Worm (Caenorhabditis elegans) whole organism, L2 larva: Measurements from ENCODE around the gene srh-298.

Source experiments
- C34F6.9 ChIP-seq: fragments of 150-350 bp; optimal IDR thresholded peaks from 2 replicates; lab custom pipeline; 2014; ENCODE audit warnings: missing biosample characterization, missing genetic modification characterization
- F13H6.1 ChIP-seq: sonication (generic microtip); optimal IDR thresholded peaks from 2 replicates; lab custom pipeline; 2016; ENCODE audit warnings: missing genetic modification characterization, missing compliant biosample characterization
- R02D3.7 ChIP-seq: fragments of 150-350 bp; optimal IDR thresholded peaks from 2 replicates; lab custom pipeline; 2014; ENCODE audit warnings: missing biosample characterization, missing genetic modification characterization
- Y55F3AM.14 ChIP-seq: fragments of 200-800 bp; sonication (Bioruptor generic); optimal IDR thresholded peaks from 2 replicates; lab custom pipeline; 2018; ENCODE audit warnings: mild to moderate bottlenecking, missing genetic modification characterization, missing compliant biosample characterization
- ZK546.5 ChIP-seq: sonication (generic microtip); optimal IDR thresholded peaks from 2 replicates; lab custom pipeline; 2017; ENCODE audit warnings: missing biosample characterization, missing genetic modification characterization
- alr-1 ChIP-seq: fragments of 150-350 bp; optimal IDR thresholded peaks from 2 replicates; lab custom pipeline; 2014; ENCODE audit warnings: missing biosample characterization, missing genetic modification characterization
- ama-1 ChIP-seq: fragments of 150-350 bp; optimal IDR thresholded peaks from 2 replicates; lab custom pipeline; 2018; ENCODE audit warnings: inconsistent platforms
- blmp-1 ChIP-seq: sonication (generic microtip); optimal IDR thresholded peaks from 2 replicates; lab custom pipeline; 2017; ENCODE audit warnings: missing genetic modification characterization, mild to moderate bottlenecking, missing compliant biosample characterization, antibody characterized with exemption, moderate library complexity; ENCODE audit not compliant: insufficient read depth
- ceh-16 ChIP-seq: fragments of 150-350 bp; optimal IDR thresholded peaks from 2 replicates; lab custom pipeline; 2014; ENCODE audit warnings: missing biosample characterization, missing genetic modification characterization
- ceh-82 ChIP-seq: fragments of 150-350 bp; optimal IDR thresholded peaks from 2 replicates; lab custom pipeline; 2014; ENCODE audit warnings: missing biosample characterization, missing genetic modification characterization
- crh-2 ChIP-seq: sonication (generic microtip); optimal IDR thresholded peaks from 2 replicates; lab custom pipeline; 2017; ENCODE audit warnings: missing biosample characterization, missing genetic modification characterization
- elt-1 ChIP-seq: fragments of 150-350 bp; optimal IDR thresholded peaks from 2 replicates; lab custom pipeline; 2014; ENCODE audit warnings: missing biosample characterization, missing genetic modification characterization
- elt-3 ChIP-seq: sonication (generic microtip); optimal IDR thresholded peaks from 2 replicates; lab custom pipeline; 2017; ENCODE audit warnings: missing biosample characterization, missing genetic modification characterization
- fos-1 ChIP-seq: fragments of 150-350 bp; optimal IDR thresholded peaks from 2 replicates; lab custom pipeline; 2014; ENCODE audit warnings: missing biosample characterization, missing genetic modification characterization
- gmeb-1 ChIP-seq: fragments of 150-350 bp; optimal IDR thresholded peaks from 2 replicates; lab custom pipeline; 2014; ENCODE audit warnings: missing biosample characterization, missing genetic modification characterization
- lin-11 ChIP-seq: fragments of 150-350 bp; sonication (generic microtip); optimal IDR thresholded peaks from 2 replicates; lab custom pipeline; 2014; ENCODE audit warnings: missing biosample characterization, missing genetic modification characterization, inconsistent platforms, mixed read lengths
- lin-13 ChIP-seq: fragments of 150-350 bp; optimal IDR thresholded peaks from 2 replicates; lab custom pipeline; 2014; ENCODE audit warnings: missing biosample characterization, missing genetic modification reagents, missing genetic modification characterization
- mab-5 ChIP-seq: fragments of 150-350 bp; optimal IDR thresholded peaks from 2 replicates; lab custom pipeline; 2014; ENCODE audit warnings: missing biosample characterization, missing genetic modification characterization
- mbf-1 ChIP-seq: sonication (generic microtip); optimal IDR thresholded peaks from 2 replicates; lab custom pipeline; 2017; ENCODE audit warnings: missing biosample characterization, missing genetic modification characterization
- mdl-1 ChIP-seq, 2 experiments: fragments of 150-350 bp in 1 of 2; sonication (generic microtip) in 1 of 2; optimal IDR thresholded peaks; 2 replicates each; lab custom pipeline; 2017; ENCODE audit warnings: missing biosample characterization in 2 of 2, missing genetic modification characterization in 2 of 2
- nhr-10 ChIP-seq: sonication (generic microtip); optimal IDR thresholded peaks from 2 replicates; lab custom pipeline; 2017; ENCODE audit warnings: missing biosample characterization, missing genetic modification characterization
- nhr-11 ChIP-seq: fragments of 150-350 bp; optimal IDR thresholded peaks from 2 replicates; lab custom pipeline; 2014; ENCODE audit warnings: missing biosample characterization, missing genetic modification characterization
- nhr-12 ChIP-seq: fragments of 150-350 bp; optimal IDR thresholded peaks from 2 replicates; lab custom pipeline; 2014; ENCODE audit warnings: missing biosample characterization, missing genetic modification characterization
- nhr-129 ChIP-seq: fragments of 150-350 bp; optimal IDR thresholded peaks from 2 replicates; lab custom pipeline; 2014; ENCODE audit warnings: missing biosample characterization, missing genetic modification characterization
- nhr-23 ChIP-seq: fragments of 150-350 bp; optimal IDR thresholded peaks from 2 replicates; lab custom pipeline; 2014; ENCODE audit warnings: missing biosample characterization, missing genetic modification reagents, missing genetic modification characterization
- nhr-25 ChIP-seq: fragments of 150-350 bp; sonication (generic microtip); optimal IDR thresholded peaks from 3 replicates; lab custom pipeline; 2014; ENCODE audit warnings: missing biosample characterization, missing genetic modification characterization
- nhr-6 ChIP-seq: fragments of 150-350 bp; optimal IDR thresholded peaks from 2 replicates; lab custom pipeline; 2014; ENCODE audit warnings: missing biosample characterization, missing genetic modification characterization
- peb-1 ChIP-seq: fragments of 150-350 bp; optimal IDR thresholded peaks from 2 replicates; lab custom pipeline; 2014; ENCODE audit warnings: missing biosample characterization, missing genetic modification characterization
- skn-1 ChIP-seq: sonication (generic microtip); optimal IDR thresholded peaks from 2 replicates; lab custom pipeline; 2017; ENCODE audit warnings: missing biosample characterization, missing genetic modification characterization
- sma-3 ChIP-seq: sonication (generic microtip); optimal IDR thresholded peaks from 2 replicates; lab custom pipeline; 2016; ENCODE audit warnings: missing genetic modification reagents, missing genetic modification characterization, missing compliant biosample characterization
- sma-9 ChIP-seq, 2 experiments: fragments of 150-350 bp in 1 of 2; sonication (generic microtip) in 1 of 2; optimal IDR thresholded peaks; 2 replicates each; lab custom pipeline; 2014 to 2016; ENCODE audit warnings: missing genetic modification characterization in 2 of 2, mild to moderate bottlenecking in 1 of 2, missing biosample characterization in 1 of 2, missing compliant biosample characterization in 1 of 2, missing genetic modification reagents in 1 of 2, moderate library complexity in 1 of 2
- unc-39 ChIP-seq: fragments of 150-350 bp; optimal IDR thresholded peaks from 2 replicates; lab custom pipeline; 2014; ENCODE audit warnings: missing biosample characterization, missing genetic modification characterization
- unc-55 ChIP-seq: fragments of 150-350 bp; sonication (generic microtip); optimal IDR thresholded peaks from 3 replicates; lab custom pipeline; 2014; ENCODE audit warnings: missing biosample characterization, missing genetic modification reagents, missing genetic modification characterization
- unc-62 ChIP-seq: fragments of 150-350 bp; optimal IDR thresholded peaks from 2 replicates; lab custom pipeline; 2014; ENCODE audit warnings: missing biosample characterization, missing genetic modification reagents, missing genetic modification characterization
- zag-1 ChIP-seq: fragments of 150-350 bp; optimal IDR thresholded peaks from 2 replicates; lab custom pipeline; 2014; ENCODE audit warnings: missing biosample characterization, missing genetic modification characterization
- ztf-1 ChIP-seq: fragments of 200-800 bp; sonication (Bioruptor generic); conservative IDR thresholded peaks from 2 replicates; pipeline ENCODE4 v1.3.6; 2022; ENCODE audit warnings: missing genetic modification characterization, missing compliant biosample characterization
- ztf-11 ChIP-seq: sonication (generic microtip); optimal IDR thresholded peaks from 2 replicates; lab custom pipeline; 2017; ENCODE audit warnings: missing biosample characterization, missing genetic modification characterization
- ztf-4 ChIP-seq: fragments of 150-350 bp; optimal IDR thresholded peaks from 2 replicates; lab custom pipeline; 2014; ENCODE audit warnings: missing biosample characterization, missing genetic modification characterization

The srh-298 gene

DNA sequence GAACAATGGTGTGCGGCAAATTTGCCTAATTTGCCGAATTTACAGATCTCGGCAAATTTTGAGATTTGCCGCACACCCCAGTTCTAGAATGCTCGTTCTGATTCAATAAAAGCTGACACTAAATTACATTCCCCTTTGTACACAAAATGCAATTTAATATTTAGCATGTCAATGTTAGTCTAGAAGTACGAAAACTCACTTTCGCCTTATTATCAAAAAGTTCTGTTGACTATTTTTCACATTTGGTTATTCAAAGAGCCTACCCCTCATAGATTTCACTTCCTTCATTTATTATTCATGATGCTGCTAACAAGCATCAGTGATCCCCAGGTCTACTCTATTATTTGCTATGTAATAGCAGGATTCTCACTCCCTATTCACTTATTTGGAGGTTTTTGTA is at the start of gene srh-298:
TSS of gene srh-298 (plus strand) at position 301 of the 400 bp plus-strand sequence.
- TF ChIP-seq ztf-11 (tag; lab: Kevin White, UChicago) = no peak
- TF ChIP-seq ama-1 = no peak
- TF ChIP-seq unc-39 = no peak
- TF ChIP-seq zag-1 = no peak
- TF ChIP-seq gmeb-1 (tag; lab: Kevin White, UChicago) = no peak
- TF ChIP-seq nhr-12 (tag; lab: Kevin White, UChicago) = no peak
- no peak for TF ChIP-seq alr-1
- no peak for TF ChIP-seq elt-3 (tag; lab: Kevin White, UChicago)
- no peak for TF ChIP-seq mbf-1 (tag; lab: Kevin White, UChicago)
- no peak for TF ChIP-seq sma-9 (GFP tag; optimal IDR thresholded peaks at IDR 0.05; lab: Kevin White, UChicago)
- TF ChIP-seq sma-9 (tag; optimal IDR thresholded peaks at IDR 0.05; lab: Kevin White, UChicago) = no peak
- no peak for TF ChIP-seq lin-13 (GFP tag; lab: Kevin White, UChicago)
- no peak for TF ChIP-seq nhr-129 (tag; lab: Kevin White, UChicago)
- no peak for TF ChIP-seq unc-62
- TF ChIP-seq nhr-23 (tag; lab: Kevin White, UChicago) = no peak
- no peak for TF ChIP-seq nhr-6 (tag; lab: Kevin White, UChicago)
- no peak for TF ChIP-seq peb-1 (tag; lab: Kevin White, UChicago)
- no peak for TF ChIP-seq mab-5
- TF ChIP-seq sma-3 = no peak
- TF ChIP-seq ceh-82 (tag; lab: Kevin White, UChicago) = no peak
- TF ChIP-seq, all 48 proteins: peak for 0

DNA sequence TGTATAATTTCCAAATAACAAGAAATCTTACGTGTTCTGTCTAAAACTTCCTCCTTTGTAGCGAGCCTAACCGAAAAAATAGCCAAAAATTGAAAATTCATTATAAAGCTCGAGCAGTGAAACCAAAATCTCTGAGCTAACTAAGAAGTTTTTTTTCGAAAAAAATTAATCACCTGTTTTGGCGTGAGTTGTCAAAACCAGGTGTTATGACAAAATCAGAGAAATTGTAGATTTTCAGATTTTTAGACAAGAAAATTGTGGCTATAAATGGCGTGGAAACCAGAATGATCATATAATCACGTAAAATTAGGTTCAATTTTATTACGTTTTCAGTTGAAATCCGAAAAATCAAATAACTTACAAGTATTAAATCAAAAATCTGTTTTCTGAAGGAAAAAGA is 45.6 kb upstream of the srh-298 start, which contains the start of gene sre-21:
TSS of gene sre-21 (minus strand) at position 101 of the 400 bp plus-strand sequence.
- TF ChIP-seq C34F6.9 (no peak), alr-1 (no peak), mab-5 (no peak), nhr-12 (tag; lab: Kevin White, UChicago) (no peak), fos-1 (tag; lab: Kevin White, UChicago) (no peak), blmp-1 (tag; lab: Kevin White, UChicago) (no peak), gmeb-1 (tag; lab: Kevin White, UChicago) (no peak), ztf-11 (tag; lab: Kevin White, UChicago) (no peak), skn-1 (no peak), unc-39 (no peak), ZK546.5 (no peak), ztf-1 (GFP tag; lab: Robert Waterston, UW) (no peak)
- TF ChIP-seq, all 48 proteins: peak for 0

DNA sequence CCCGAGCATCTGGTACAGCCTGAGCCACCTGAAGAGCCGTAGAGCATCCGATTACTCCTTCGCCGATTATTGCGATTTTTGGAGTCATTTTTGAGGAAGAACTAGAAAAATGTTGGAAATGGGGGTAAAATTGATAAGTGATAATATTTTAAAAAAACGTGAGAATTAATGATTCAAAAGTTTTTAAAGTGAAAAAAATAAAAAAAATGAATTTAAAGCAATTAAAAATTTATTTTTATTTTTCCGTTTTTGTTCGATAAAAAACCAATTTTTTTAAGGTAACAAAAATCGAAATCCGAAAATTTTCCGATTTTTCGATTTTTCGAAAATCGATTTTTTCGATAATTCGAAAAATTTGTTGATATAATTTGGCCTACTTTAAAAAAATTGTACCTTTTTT is 41.5 kb upstream of the srh-298 start, which contains the start of gene ddo-1:
TSS of gene ddo-1 (minus strand) at position 101 of the 400 bp plus-strand sequence.
- TF ChIP-seq unc-55 (GFP tag; lab: Kevin White, UChicago) = no peak
- no peak for TF ChIP-seq nhr-12 (tag; lab: Kevin White, UChicago)
- TF ChIP-seq unc-62 = no peak
- TF ChIP-seq ceh-16 (tag; lab: Kevin White, UChicago) = no peak
- no peak for TF ChIP-seq lin-11
- no peak for TF ChIP-seq F13H6.1 (tag; lab: Kevin White, UChicago)
- TF ChIP-seq skn-1 = no peak
- TF ChIP-seq ztf-1 (GFP tag; lab: Robert Waterston, UW) = no peak
- TF ChIP-seq blmp-1 (tag; lab: Kevin White, UChicago) = no peak
- TF ChIP-seq, all 48 proteins: peak for 0

DNA sequence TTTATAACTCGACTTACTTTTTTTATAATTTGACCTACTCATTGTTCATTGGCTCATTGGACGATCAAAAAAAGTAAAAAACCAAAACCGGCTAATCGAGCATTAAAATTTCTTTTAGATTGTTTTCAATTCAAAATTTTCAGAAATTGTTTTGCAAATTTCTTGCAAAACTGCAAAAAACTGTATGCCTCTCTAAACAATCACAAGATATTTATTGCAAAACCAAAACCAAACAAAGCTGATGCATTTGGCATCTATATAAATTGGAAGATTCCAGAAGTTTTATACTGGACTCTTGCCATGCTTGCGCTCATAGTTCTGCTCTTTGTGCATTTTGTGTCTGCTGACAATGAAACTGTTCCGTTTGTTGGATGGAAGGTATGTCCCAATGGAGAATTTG is 41.0 kb upstream of the srh-298 start, which contains the start of gene C47A10.12:
TSS of gene C47A10.12 (plus strand) at position 301 of the 400 bp plus-strand sequence.
- TF ChIP-seq C34F6.9 (no peak), Y55F3AM.14 (GFP tag; lab: Kevin White, UChicago) (no peak), crh-2 (tag; lab: Kevin White, UChicago) (no peak), ceh-16 (tag; lab: Kevin White, UChicago) (no peak), ceh-82 (tag; lab: Kevin White, UChicago) (no peak), ztf-4 (tag; lab: Kevin White, UChicago) (no peak), mab-5 (no peak), unc-39 (no peak), R02D3.7 (no peak), lin-11 (no peak), nhr-10 (tag; lab: Kevin White, UChicago) (no peak), elt-1 (tag; lab: Kevin White, UChicago) (no peak), mdl-1 (tag; optimal IDR thresholded peaks at IDR 0.05; lab: Kevin White, UChicago) (no peak), nhr-25 (no peak), nhr-11 (no peak)
